Worm (Caenorhabditis elegans): Measurements from ENCODE around the gene C09E8.1.
"Not testable (repeated sequence)": the region's sequence is repeated elsewhere in the genome, so short reads cannot be mapped to it uniquely, and the experiment has no call there.

The C09E8.1 gene

ce11 chrII:605267-605666 is 49.0 kb downstream of the C09E8.1 start, which contains the start of gene W04H10.2 (continued):
- no peak for TF ChIP-seq D2030.7 (GFP tag; IDR thresholded peaks at IDR 0.05)

ce11 chrII:606033-606432 is 49.7 kb downstream of the C09E8.1 start, which contains the start of gene W04H10.5:
W04H10.5 (plus strand) TSS chrII:606333.
- TF ChIP-seq atf-7 (tag; optimal IDR thresholded peaks at IDR 0.05): no peak
- no peak for TF ChIP-seq let-526 (GFP tag; IDR thresholded peaks at IDR 0.05)
- TF ChIP-seq fkh-3 (tag; optimal IDR thresholded peaks at IDR 0.05): no peak
- TF ChIP-seq sdz-38 (tag; optimal IDR thresholded peaks at IDR 0.05): no peak
- TF ChIP-seq Y53F4B.3 (GFP tag; IDR thresholded peaks at IDR 0.05): no peak
- no peak for TF ChIP-seq B0261.1 (tag; optimal IDR thresholded peaks at IDR 0.05)
- no peak for TF ChIP-seq C06A6.2 (GFP tag; conservative IDR thresholded peaks at IDR 0.05)
- TF ChIP-seq hmg-1.2 (GFP tag; IDR thresholded peaks at IDR 0.05): no peak

- TF ChIP-seq D2030.7 (GFP tag; IDR thresholded peaks at IDR 0.05) (no peak), F37B4.10 (GFP tag; IDR thresholded peaks at IDR 0.05) (no peak), snpc-4 (GFP tag; optimal IDR thresholded peaks at IDR 0.05) (no peak), snpc-4 (tag; optimal IDR thresholded peaks at IDR 0.05) (no peak), F39B2.1 (GFP tag; IDR thresholded peaks at IDR 0.05) (no peak), nhr-90 (tag; optimal IDR thresholded peaks at IDR 0.05) (no peak), tbp1 (GFP tag; optimal IDR thresholded peaks at IDR 0.05) (no peak), attf-3 (GFP tag; conservative IDR thresholded peaks at IDR 0.05) (no peak), nhr-80 (tag; optimal IDR thresholded peaks at IDR 0.05) (no peak), F10E7.11 (tag; optimal IDR thresholded peaks at IDR 0.05) (no peak), zfh-2 (GFP tag; conservative IDR thresholded peaks at IDR 0.05) (no peak), lsl-1 (GFP tag; optimal IDR thresholded peaks at IDR 0.05) (no peak)
Observed at ce11 chrII:608341-608740, 52.1 kb downstream of the C09E8.1 start, which contains the start of gene W04H10.6. W04H10.6 (minus strand) TSS chrII:608441.

- TF ChIP-seq pbrm-1 (GFP tag; IDR thresholded peaks at IDR 0.05): no peak
Observed at ce11 chrII:608757-609156, 52.5 kb downstream of the C09E8.1 start, which contains the start of gene W04H10.1. W04H10.1 (plus strand) TSS chrII:609057.

ce11 chrII:612361-612760 is 56.1 kb downstream of the C09E8.1 start, which contains the start of gene clec-118:
clec-118 (minus strand) TSS chrII:612461.
- TF ChIP-seq snpc-3.4 (tag; optimal IDR thresholded peaks at IDR 0.05); F33H1.4 (GFP tag; IDR thresholded peaks at IDR 0.05); ZK185.1 (tag; optimal IDR thresholded peaks at IDR 0.05; ENCODE audit: poor library complexity, severe bottlenecking): not testable (repeated sequence)

All from whole organism, young adult.